Worm (Caenorhabditis elegans) whole organism, L1 larva: ENCODE measurements around the gene sars-2.

Source experiments
- C16A3.4 ChIP-seq: fragments of 150-350 bp; optimal IDR thresholded peaks from 2 replicates; lab custom pipeline; 2014; ENCODE audit warnings: missing biosample characterization, missing genetic modification characterization
- C34B4.2 ChIP-seq: sonication (generic microtip); optimal IDR thresholded peaks from 2 replicates; lab custom pipeline; 2017; ENCODE audit warnings: mild to moderate bottlenecking, missing genetic modification characterization, missing compliant biosample characterization
- F16B12.6 ChIP-seq: fragments of 150-350 bp; optimal IDR thresholded peaks from 2 replicates; lab custom pipeline; 2014; ENCODE audit warnings: missing biosample characterization, missing genetic modification characterization
- Y116A8C.19 ChIP-seq: sonication (generic microtip); optimal IDR thresholded peaks from 2 replicates; lab custom pipeline; 2016; ENCODE audit warnings: missing compliant biosample characterization, missing genetic modification characterization, borderline replicate concordance
- aha-1 ChIP-seq: fragments of 150-350 bp; optimal IDR thresholded peaks from 2 replicates; lab custom pipeline; 2014; ENCODE audit warnings: missing biosample characterization, missing genetic modification characterization
- aly-2 ChIP-seq: fragments of 150-350 bp; optimal IDR thresholded peaks from 2 replicates; lab custom pipeline; 2014; ENCODE audit warnings: missing biosample characterization, missing genetic modification characterization
- blmp-1 ChIP-seq: fragments of 150-350 bp; optimal IDR thresholded peaks from 2 replicates; lab custom pipeline; 2014; ENCODE audit warnings: missing biosample characterization, missing genetic modification characterization
- ceh-82 ChIP-seq, 3 experiments: fragments of 150-350 bp in 1 of 3; sonication (generic microtip) in 2 of 3; optimal IDR thresholded peaks; 2 replicates each; lab custom pipeline; 2014 to 2017; ENCODE audit warnings: missing biosample characterization in 3 of 3, missing genetic modification characterization in 3 of 3
- ceh-88 ChIP-seq: fragments of 200-800 bp; sonication (Bioruptor generic); IDR thresholded peaks from 2 replicates; pipeline ENCODE4 v1.3.6; 2022; ENCODE audit warnings: missing genetic modification characterization, missing compliant biosample characterization
- ces-1 ChIP-seq: fragments of 150-350 bp; optimal IDR thresholded peaks from 2 replicates; lab custom pipeline; 2014; ENCODE audit warnings: missing biosample characterization, missing genetic modification reagents, missing genetic modification characterization
- dsc-1 ChIP-seq: sonication (generic microtip); optimal IDR thresholded peaks from 2 replicates; lab custom pipeline; 2016; ENCODE audit warnings: mild to moderate bottlenecking, missing genetic modification characterization, missing compliant biosample characterization
- efl-3 ChIP-seq: fragments of 200-800 bp; sonication (Bioruptor generic); optimal IDR thresholded peaks from 2 replicates; lab custom pipeline; 2018; ENCODE audit warnings: mild to moderate bottlenecking, missing genetic modification characterization, missing compliant biosample characterization
- elt-3 ChIP-seq, 6 experiments: fragments of 150-350 bp in 1 of 6; sonication (generic microtip); optimal IDR thresholded peaks; 2 replicates each; lab custom pipeline; 2017 to 2018; ENCODE audit warnings: missing biosample characterization in 6 of 6, missing genetic modification characterization in 6 of 6, inconsistent platforms in 1 of 6
- ets-5 ChIP-seq: fragments of 200-800 bp; sonication (Bioruptor generic); IDR thresholded peaks from 2 replicates; pipeline ENCODE4 v1.3.6; 2022; ENCODE audit warnings: missing genetic modification characterization, missing compliant biosample characterization
- fkh-10 ChIP-seq: sonication (generic microtip); optimal IDR thresholded peaks from 2 replicates; lab custom pipeline; 2017; ENCODE audit warnings: missing biosample characterization, missing genetic modification reagents, missing genetic modification characterization
- fkh-4 ChIP-seq: sonication (generic microtip); optimal IDR thresholded peaks from 2 replicates; lab custom pipeline; 2016; ENCODE audit warnings: missing compliant biosample characterization, missing genetic modification characterization, borderline replicate concordance
- fkh-8 ChIP-seq: sonication (generic microtip); optimal IDR thresholded peaks from 2 replicates; lab custom pipeline; 2016; ENCODE audit warnings: mild to moderate bottlenecking, missing genetic modification characterization, missing compliant biosample characterization
- fos-1 ChIP-seq: fragments of 150-350 bp; optimal IDR thresholded peaks from 2 replicates; lab custom pipeline; 2014; ENCODE audit warnings: missing biosample characterization, missing genetic modification characterization
- grh-1 ChIP-seq: fragments of 200-800 bp; sonication (Bioruptor generic); IDR thresholded peaks from 2 replicates; pipeline ENCODE4 v1.3.6; 2022; ENCODE audit warnings: missing genetic modification reagents, missing genetic modification characterization, missing compliant biosample characterization
- hlh-17 ChIP-seq: fragments of 200-800 bp; sonication (Bioruptor generic); optimal IDR thresholded peaks from 2 replicates; lab custom pipeline; 2018; ENCODE audit warnings: missing genetic modification characterization, mild to moderate bottlenecking, missing compliant biosample characterization, moderate library complexity, borderline replicate concordance
- hlh-4 ChIP-seq: sonication (generic microtip); optimal IDR thresholded peaks from 2 replicates; lab custom pipeline; 2016; ENCODE audit warnings: mild to moderate bottlenecking, missing genetic modification characterization, missing compliant biosample characterization
- isw-1 ChIP-seq: fragments of 200-800 bp; sonication (Bioruptor generic); IDR thresholded peaks from 2 replicates; pipeline ENCODE4 v1.3.6; 2022; ENCODE audit warnings: missing genetic modification characterization, missing compliant biosample characterization
- jun-1 ChIP-seq: fragments of 150-350 bp; optimal IDR thresholded peaks from 2 replicates; lab custom pipeline; 2014; ENCODE audit warnings: missing biosample characterization, missing genetic modification reagents, missing genetic modification characterization
- lin-13 ChIP-seq: fragments of 150-350 bp; optimal IDR thresholded peaks from 2 replicates; lab custom pipeline; 2014; ENCODE audit warnings: missing biosample characterization, missing genetic modification reagents, missing genetic modification characterization
- lin-15B ChIP-seq: fragments of 150-350 bp; sonication (generic microtip); optimal IDR thresholded peaks from 3 replicates; lab custom pipeline; 2014; ENCODE audit warnings: missing biosample characterization, missing genetic modification characterization
- lin-35 ChIP-seq, 2 experiments: fragments of 150-350 bp; optimal IDR thresholded peaks; 2 replicates each; lab custom pipeline; 2014; ENCODE audit warnings: missing biosample characterization in 2 of 2, missing genetic modification characterization in 2 of 2, missing genetic modification reagents in 2 of 2
- lir-3 ChIP-seq: sonication (generic microtip); optimal IDR thresholded peaks from 2 replicates; lab custom pipeline; 2016; ENCODE audit warnings: mild to moderate bottlenecking, missing genetic modification characterization, moderate library complexity, missing compliant biosample characterization; ENCODE audit not compliant: poor library complexity
- mab-9 ChIP-seq: fragments of 200-800 bp; sonication (Bioruptor generic); IDR thresholded peaks from 2 replicates; pipeline ENCODE4 v1.3.6; 2022; ENCODE audit warnings: missing genetic modification reagents, missing genetic modification characterization, missing compliant biosample characterization
- mdl-1 ChIP-seq, 2 experiments: fragments of 150-350 bp; optimal IDR thresholded peaks; 2 replicates each; lab custom pipeline; 2014 to 2017; ENCODE audit warnings: missing biosample characterization in 2 of 2, missing genetic modification characterization in 2 of 2, inconsistent platforms in 1 of 2
- mep-1 ChIP-seq: fragments of 150-350 bp; optimal IDR thresholded peaks from 2 replicates; lab custom pipeline; 2014; ENCODE audit warnings: missing biosample characterization, missing genetic modification characterization
- nhr-12 ChIP-seq: sonication (generic microtip); optimal IDR thresholded peaks from 2 replicates; lab custom pipeline; 2017; ENCODE audit warnings: missing biosample characterization, missing genetic modification characterization
- nhr-20 ChIP-seq: sonication (generic microtip); optimal IDR thresholded peaks from 2 replicates; lab custom pipeline; 2016; ENCODE audit warnings: mild to moderate bottlenecking, missing genetic modification characterization, missing compliant biosample characterization
- nhr-28 ChIP-seq: fragments of 150-350 bp; optimal IDR thresholded peaks from 2 replicates; lab custom pipeline; 2014; ENCODE audit warnings: missing biosample characterization, missing genetic modification characterization
- nhr-47 ChIP-seq: sonication (generic microtip); optimal IDR thresholded peaks from 2 replicates; lab custom pipeline; 2016; ENCODE audit warnings: mild to moderate bottlenecking, missing genetic modification characterization, moderate library complexity, missing compliant biosample characterization
- nhr-76 ChIP-seq: sonication (generic microtip); optimal IDR thresholded peaks from 2 replicates; lab custom pipeline; 2017; ENCODE audit warnings: missing biosample characterization, missing genetic modification characterization
- nhr-77 ChIP-seq: fragments of 150-350 bp; optimal IDR thresholded peaks from 2 replicates; lab custom pipeline; 2014; ENCODE audit warnings: missing biosample characterization, missing genetic modification characterization
- nhr-84 ChIP-seq: sonication (generic microtip); optimal IDR thresholded peaks from 2 replicates; lab custom pipeline; 2017; ENCODE audit warnings: missing biosample characterization, missing genetic modification characterization
- pag-3 ChIP-seq: sonication (generic microtip); optimal IDR thresholded peaks from 2 replicates; lab custom pipeline; 2017; ENCODE audit warnings: missing genetic modification characterization, mild to moderate bottlenecking, missing compliant biosample characterization, antibody characterized with exemption, borderline replicate concordance; ENCODE audit not compliant: insufficient read depth
- pax-3 ChIP-seq: fragments of 200-800 bp; sonication (Bioruptor generic); optimal IDR thresholded peaks from 2 replicates; lab custom pipeline; 2018; ENCODE audit warnings: mild to moderate bottlenecking, missing genetic modification characterization, moderate library complexity, missing compliant biosample characterization
- pqm-1 ChIP-seq: sonication (generic microtip); optimal IDR thresholded peaks from 3 replicates; lab custom pipeline; 2017; ENCODE audit warnings: missing biosample characterization, missing genetic modification characterization
- rnt-1 ChIP-seq: sonication (generic microtip); optimal IDR thresholded peaks from 2 replicates; lab custom pipeline; 2016; ENCODE audit warnings: mild to moderate bottlenecking, missing genetic modification characterization, moderate library complexity, missing compliant biosample characterization
- skn-1 ChIP-seq: fragments of 150-350 bp; optimal IDR thresholded peaks from 2 replicates; lab custom pipeline; 2014; ENCODE audit warnings: missing biosample characterization, missing genetic modification characterization
- snpc-4 ChIP-seq: fragments of 150-350 bp; optimal IDR thresholded peaks from 2 replicates; lab custom pipeline; 2014; ENCODE audit warnings: missing biosample characterization, missing genetic modification characterization
- snu-23 ChIP-seq: sonication (generic microtip); optimal IDR thresholded peaks from 2 replicates; lab custom pipeline; 2016; ENCODE audit warnings: missing genetic modification characterization, missing compliant biosample characterization
- sup-37 ChIP-seq: fragments of 200-800 bp; sonication (Bioruptor generic); optimal IDR thresholded peaks from 2 replicates; lab custom pipeline; 2018; ENCODE audit warnings: mild to moderate bottlenecking, missing genetic modification characterization, missing compliant biosample characterization
- tbx-2 ChIP-seq: sonication (generic microtip); optimal IDR thresholded peaks from 2 replicates; lab custom pipeline; 2016; ENCODE audit warnings: missing genetic modification characterization, missing compliant biosample characterization
- unc-130 ChIP-seq: fragments of 150-350 bp; optimal IDR thresholded peaks from 2 replicates; lab custom pipeline; 2017; ENCODE audit warnings: missing biosample characterization, missing genetic modification characterization, inconsistent platforms
- unc-30 ChIP-seq: sonication (generic microtip); optimal IDR thresholded peaks from 2 replicates; lab custom pipeline; 2017; ENCODE audit warnings: missing biosample characterization, missing genetic modification characterization
- unc-62 ChIP-seq: fragments of 150-350 bp; optimal IDR thresholded peaks from 2 replicates; lab custom pipeline; 2014; ENCODE audit warnings: missing biosample characterization, missing genetic modification reagents, missing genetic modification characterization
- unc-86 ChIP-seq: sonication (generic microtip); optimal IDR thresholded peaks from 2 replicates; lab custom pipeline; 2016; ENCODE audit warnings: missing genetic modification characterization, missing compliant biosample characterization
- unc-98 ChIP-seq: fragments of 200-800 bp; sonication (Bioruptor generic); IDR thresholded peaks from 2 replicates; pipeline ENCODE4 v1.3.6; 2022; ENCODE audit warnings: missing genetic modification characterization, missing compliant biosample characterization
- vab-15 ChIP-seq: sonication (generic microtip); optimal IDR thresholded peaks from 2 replicates; lab custom pipeline; 2017; ENCODE audit warnings: missing genotype, mild to moderate bottlenecking, missing genetic modification characterization, missing compliant biosample characterization
- ztf-11 ChIP-seq, 2 experiments: sonication (generic microtip); optimal IDR thresholded peaks; 2 replicates each; lab custom pipeline; 2016 to 2017; ENCODE audit warnings: missing genetic modification characterization in 2 of 2, missing biosample characterization in 1 of 2, missing compliant biosample characterization in 1 of 2
- ztf-4 ChIP-seq: fragments of 150-350 bp; optimal IDR thresholded peaks from 2 replicates; lab custom pipeline; 2014; ENCODE audit warnings: missing biosample characterization, missing genetic modification characterization

Gene sars-2

DNA sequence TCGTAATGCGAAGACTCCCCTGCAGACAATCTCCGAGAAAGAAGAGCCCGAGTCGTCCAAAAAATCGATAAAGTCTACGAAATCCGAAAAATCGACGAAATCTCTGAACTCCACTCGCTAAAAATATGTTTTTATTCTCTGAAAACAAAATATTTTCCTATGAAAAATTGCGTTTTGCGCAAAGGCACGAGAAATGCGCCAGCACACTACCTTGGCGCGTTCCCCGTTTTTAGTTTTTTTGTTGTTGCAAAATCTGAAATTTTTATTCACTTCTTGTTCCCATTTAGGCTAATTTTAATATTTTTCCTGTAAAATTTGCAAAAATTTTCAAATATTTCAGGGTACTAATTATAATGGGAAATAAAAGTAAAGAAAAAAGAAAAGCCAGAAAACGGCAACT, 3.1 kb downstream of the sars-2 start, which contains the start of gene F55F10.1 (continued):
- TF ChIP-seq jun-1 (tag; lab: Kevin White, UChicago) (peak; percentile 77), ces-1 (GFP tag; lab: Kevin White, UChicago) (no peak), lin-13 (GFP tag; lab: Kevin White, UChicago) (peak; percentile 15), fkh-10 (GFP tag; lab: Kevin White, UChicago) (no peak), tbx-2 (tag; lab: Kevin White, UChicago) (peak; percentile 77), ztf-11 (tag; optimal IDR thresholded peaks at IDR 0.05; lab: Kevin White, UChicago) (no peak), fkh-8 (tag; lab: Kevin White, UChicago) (peak; percentile 27), lir-3 (tag; lab: Kevin White, UChicago) (no peak), C16A3.4 (tag; lab: Kevin White, UChicago) (peak; percentile 48), dsc-1 (tag; lab: Kevin White, UChicago) (no peak), nhr-77 (no peak), mab-9 (GFP tag; lab: Robert Waterston, UW) (no peak), blmp-1 (tag; lab: Kevin White, UChicago) (no peak), hlh-4 (tag; lab: Kevin White, UChicago) (no peak), Y116A8C.19 (tag; lab: Kevin White, UChicago) (no peak), ets-5 (GFP tag; lab: Robert Waterston, UW) (no peak), efl-3 (GFP tag; lab: Kevin White, UChicago) (no peak), mep-1 (tag; lab: Kevin White, UChicago) (peak; percentile 92), ceh-82 (tag; optimal IDR thresholded peaks at IDR 0.05; lab: Kevin White, UChicago) (peak; percentile 50 to 78 (median 72)), isw-1 (GFP tag; lab: Robert Waterston, UW) (peak; percentile 64), F16B12.6 (tag; lab: Kevin White, UChicago) (peak; percentile 47), unc-130 (tag; lab: Kevin White, UChicago) (peak; percentile 80), vab-15 (no peak), nhr-12 (tag; lab: Kevin White, UChicago) (no peak), fkh-4 (no peak), lin-15B (peak; percentile 8), pqm-1 (tag; lab: Kevin White, UChicago) (no peak), nhr-20 (tag; lab: Kevin White, UChicago) (peak; percentile 66), snpc-4 (tag; lab: Kevin White, UChicago) (peak; percentile 56), rnt-1 (peak; percentile 81), grh-1 (GFP tag; lab: Robert Waterston, UW) (peak; percentile 49), ztf-4 (tag; lab: Kevin White, UChicago) (no peak), sup-37 (GFP tag; lab: Kevin White, UChicago) (no peak), aly-2 (tag; lab: Kevin White, UChicago) (peak; percentile 11), C34B4.2 (no peak), nhr-76 (tag; lab: Kevin White, UChicago) (no peak), nhr-28 (tag; lab: Kevin White, UChicago) (no peak), ceh-88 (no peak), pag-3 (tag; lab: Kevin White, UChicago) (no peak), elt-3 (tag; optimal IDR thresholded peaks at IDR 0.05; lab: Kevin White, UChicago) (peak in 2 of 6 experiments; percentile 8 to 57), lin-35 (GFP tag; optimal IDR thresholded peaks at IDR 0.05; lab: Kevin White, UChicago) (peak; percentile 81 to 85), nhr-47 (tag; lab: Kevin White, UChicago) (peak; percentile 86), aha-1 (no peak), hlh-17 (GFP tag; lab: Kevin White, UChicago) (no peak), fos-1 (tag; lab: Kevin White, UChicago) (no peak), unc-62 (GFP tag; lab: Kevin White, UChicago) (no peak), unc-86 (peak; percentile 66), snu-23 (GFP tag; lab: Kevin White, UChicago) (peak; percentile 84), pax-3 (tag; lab: Kevin White, UChicago) (no peak), nhr-84 (tag; lab: Kevin White, UChicago) (no peak), unc-98 (GFP tag; lab: Robert Waterston, UW) (no peak), unc-30 (tag; lab: Kevin White, UChicago) (no peak), mdl-1 (tag; optimal IDR thresholded peaks at IDR 0.05; lab: Kevin White, UChicago) (peak in 1 of 2 experiments; percentile 19), skn-1 (tag; lab: Kevin White, UChicago) (peak; percentile 60)
